Worm (Caenorhabditis elegans) whole organism, late embryonic: ENCODE measurements around the gene mltn-11.

Source experiments
- ceh-24 ChIP-seq: sonication (generic microtip); optimal IDR thresholded peaks from 2 replicates; lab custom pipeline; 2016; ENCODE audit warnings: mild to moderate bottlenecking, missing genetic modification characterization, missing compliant biosample characterization
- nhr-11 ChIP-seq: fragments of 150-350 bp; optimal IDR thresholded peaks from 2 replicates; lab custom pipeline; 2014; ENCODE audit warnings: missing biosample characterization, missing genetic modification characterization

DNA sequence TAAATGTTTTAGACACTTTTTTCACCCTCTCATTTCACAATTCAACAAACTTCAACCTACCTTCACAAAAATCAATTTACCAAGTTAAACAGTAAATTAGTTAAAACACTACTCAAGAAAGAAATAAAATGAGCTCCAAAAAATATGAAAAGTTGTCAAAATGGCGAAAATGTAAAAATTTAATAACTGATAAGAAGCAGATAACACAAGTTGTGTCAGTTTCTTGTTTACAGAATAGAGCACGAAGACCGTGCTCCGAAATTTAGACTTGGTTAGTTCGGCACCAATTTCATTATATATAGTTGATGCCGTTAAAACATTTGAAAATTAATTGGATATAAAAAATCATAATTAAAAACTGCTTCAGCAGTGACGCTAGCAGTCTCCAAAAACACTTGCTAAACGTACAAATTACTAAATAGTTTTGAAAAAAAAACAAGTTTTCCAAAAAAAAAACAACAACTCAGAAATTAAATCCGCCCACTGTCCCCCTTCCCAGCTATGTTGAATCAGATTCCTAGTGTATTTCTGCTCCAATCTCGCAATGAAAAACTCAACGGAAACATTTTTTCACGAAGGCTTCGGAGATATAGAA lies 25.1 kb upstream of the mltn-11 start, which contains the start of gene srw-54:
- TF ChIP-seq nhr-11 (tag; lab: Kevin White, UChicago): no peak
- TF ChIP-seq ceh-24 (tag; lab: Kevin White, UChicago): no peak
